Fruit fly (Drosophila melanogaster): Measurements from ENCODE around the gene CG5541.
A peak's percentile ranks its signal among the peaks of the same experiment; 100 is the strongest.

dm6 chrX:15070811-15071479, 27.0 kb downstream of the CG5541 start:
- TF ChIP-seq CG5204 (GFP tag; optimal IDR thresholded peaks at IDR 0.05), result no peak
- TF ChIP-seq CG14711 (tag; optimal IDR thresholded peaks at IDR 0.05), result no peak
- no peak for TF ChIP-seq Clk (GFP tag; optimal IDR thresholded peaks at IDR 0.05)
- peak; percentile 15 for TF ChIP-seq kay (GFP tag; ENCODE audit: borderline replicate concordance)
- TF ChIP-seq CG7101 (tag; optimal IDR thresholded peaks at IDR 0.05), result peak; percentile 19
